Worm (Caenorhabditis elegans): ENCODE measurements around the gene srd-58.

ce11 chrII:7230684-7231083, 25.8 kb upstream of the srd-58 start:
- no peak for TF ChIP-seq lin-13 (tag; optimal IDR thresholded peaks at IDR 0.05)
- no peak for TF ChIP-seq unc-62 (GFP tag; optimal IDR thresholded peaks at IDR 0.05)
- no peak for TF ChIP-seq lsy-2 (tag; optimal IDR thresholded peaks at IDR 0.05)
- TF ChIP-seq nhr-12 (tag; optimal IDR thresholded peaks at IDR 0.05), result no peak
- TF ChIP-seq elt-1 (tag; optimal IDR thresholded peaks at IDR 0.05; ENCODE audit: borderline replicate concordance, insufficient read depth), result no peak
- no peak for TF ChIP-seq blmp-1 (tag; optimal IDR thresholded peaks at IDR 0.05)
- TF ChIP-seq elt-3 (tag; optimal IDR thresholded peaks at IDR 0.05), result no peak

Measured in whole organism, mixed stage, embryonic.